Worm (Caenorhabditis elegans): Measurements from ENCODE around the gene mans-2.

- TF ChIP-seq unc-3 (GFP tag; conservative IDR thresholded peaks at IDR 0.05) (no peak), unc-3 (tag; optimal IDR thresholded peaks at IDR 0.05) (no peak), mec-3 (tag; optimal IDR thresholded peaks at IDR 0.05; ENCODE audit: borderline replicate concordance) (no peak), hlh-6 (tag; optimal IDR thresholded peaks at IDR 0.05) (no peak), pha-4 (tag; optimal IDR thresholded peaks at IDR 0.05) (no peak), unc-42 (tag; optimal IDR thresholded peaks at IDR 0.05) (no peak)
Measured at ce11 chrV:11942325-11942724, 43.0 kb downstream of the mans-2 start, which contains the start of gene F58H1.6.

Measured in whole organism, late embryonic.